Worm (Caenorhabditis elegans) whole organism, L4/young adult: ENCODE measurements around the gene str-260.

Experiments used
- W03F9.2 ChIP-seq: fragments of 150-350 bp; optimal IDR thresholded peaks from 2 replicates; lab custom pipeline; 2014; ENCODE audit warnings: missing biosample characterization, missing genetic modification characterization
- him-1 ChIP-seq: sonication (generic microtip); optimal IDR thresholded peaks from 2 replicates; lab custom pipeline; 2016; ENCODE audit warnings: missing genotype, missing genetic modification reagents, missing genetic modification characterization, missing compliant biosample characterization

DNA sequence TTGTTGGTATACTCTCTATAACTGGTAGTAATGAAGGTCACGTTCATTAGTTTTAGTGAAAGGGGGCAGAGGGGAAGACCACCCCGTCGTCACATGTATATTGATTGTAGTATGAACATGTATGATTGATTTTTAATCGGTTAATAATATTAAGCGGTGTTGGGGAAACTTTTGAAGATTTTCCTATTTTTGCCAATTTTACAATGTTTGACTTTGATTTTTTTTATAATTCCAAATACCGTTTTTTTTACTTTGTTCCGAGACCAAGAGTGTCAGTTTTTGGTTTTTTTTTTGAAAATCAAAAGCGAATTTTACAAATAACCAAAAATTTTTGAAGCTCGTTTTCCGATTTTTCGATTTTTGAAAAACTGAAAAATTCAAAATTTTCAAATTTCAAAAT is 8.3 kb downstream of the str-260 start, which contains the start of gene nhr-221:
- TF ChIP-seq him-1 (tag; lab: Kevin White, UChicago) (no peak), W03F9.2 (tag; lab: Kevin White, UChicago) (no peak)
